Fruit fly (Drosophila melanogaster) whole organism, adult: ENCODE results near the gene TTLL4A.

Source experiments
- CG33017 ChIP-seq: fragments of 200-800 bp; sonication (Bioruptor generic); optimal IDR thresholded peaks from 2 replicates; lab custom pipeline; 2018; ENCODE audit warnings: missing biosample characterization, mild to moderate bottlenecking, missing genetic modification characterization, moderate library complexity
- CG5204 ChIP-seq: fragments of 200-800 bp; sonication (Bioruptor generic); optimal IDR thresholded peaks from 2 replicates; lab custom pipeline; 2016; ENCODE audit warnings: missing biosample characterization, missing genetic modification characterization
- Clk ChIP-seq: fragments of 200-800 bp; sonication (Bioruptor generic); optimal IDR thresholded peaks from 2 replicates; lab custom pipeline; 2017; ENCODE audit warnings: missing biosample characterization, missing genetic modification characterization
- Crg-1 ChIP-seq: fragments of 200-800 bp; sonication (Bioruptor generic); optimal IDR thresholded peaks from 2 replicates; lab custom pipeline; 2016; ENCODE audit warnings: missing biosample characterization, missing genetic modification characterization
- cnc ChIP-seq, 2 experiments: fragments of >200 bp; optimal IDR thresholded peaks; 2 replicates each; lab custom pipeline; 2017
- tj ChIP-seq: fragments of 200-800 bp; sonication (Bioruptor generic); optimal IDR thresholded peaks from 3 replicates; lab custom pipeline; 2017; ENCODE audit warnings: missing biosample characterization, mild to moderate bottlenecking, missing genetic modification characterization, moderate library complexity

dm6 chr2L:11016695-11017094, 27.5 kb downstream of the TTLL4A start, which contains the start of gene CG14913:
- TF ChIP-seq CG33017 (tag; lab: Kevin White, UChicago) = no peak
- no peak for TF ChIP-seq cnc (optimal IDR thresholded peaks at IDR 0.05; lab: Kevin White, UChicago)
- TF ChIP-seq tj = no peak
- TF ChIP-seq Crg-1 = no peak
- TF ChIP-seq CG5204 = no peak
- TF ChIP-seq Clk (GFP tag; lab: Kevin White, UChicago) = no peak
